Fruit fly (Drosophila melanogaster) whole organism, embryonic: ENCODE measurements around the gene Idi.
A peak's percentile ranks its signal among the peaks of the same experiment; 100 is the strongest.

Source experiments
- Asciz ChIP-seq: fragments of 200-800 bp; sonication (Bioruptor generic); optimal IDR thresholded peaks from 2 replicates; lab custom pipeline; 2017; ENCODE audit warnings: missing biosample characterization, mild to moderate bottlenecking, missing genetic modification characterization, missing genetic modification reagents
- CG1024 ChIP-seq: fragments of 200-800 bp; sonication (Bioruptor generic); IDR thresholded peaks from 2 replicates; pipeline ENCODE4 v1.3.6; 2022; ENCODE audit warnings: missing biosample characterization, missing genetic modification characterization
- CG10431 ChIP-seq: fragments of 200-800 bp; sonication (Bioruptor generic); optimal IDR thresholded peaks from 3 replicates; lab custom pipeline; 2018; ENCODE audit warnings: missing biosample characterization, mild to moderate bottlenecking, missing genetic modification characterization
- CG11247 ChIP-seq: fragments of 200-800 bp; sonication (Bioruptor generic); IDR thresholded peaks from 2 replicates; pipeline ENCODE4 v1.3.6; 2022; ENCODE audit warnings: missing biosample characterization, missing genetic modification characterization
- CG11560 ChIP-seq: fragments of 200-800 bp; sonication (Bioruptor generic); IDR thresholded peaks from 3 replicates; pipeline ENCODE4 v1.3.6; 2022; ENCODE audit warnings: missing biosample characterization, missing genetic modification characterization
- CG12391 ChIP-seq: fragments of 200-800 bp; sonication (Bioruptor generic); optimal IDR thresholded peaks from 3 replicates; lab custom pipeline; 2018; ENCODE audit warnings: missing biosample characterization, mild to moderate bottlenecking, missing genetic modification characterization, moderate library complexity
- CG13894 ChIP-seq: fragments of 200-800 bp; sonication (Bioruptor generic); optimal IDR thresholded peaks from 3 replicates; lab custom pipeline; 2018; ENCODE audit warnings: missing biosample characterization, mild to moderate bottlenecking, missing genetic modification characterization, moderate library complexity
- CG15479 ChIP-seq: fragments of 200-800 bp; sonication (Bioruptor generic); optimal IDR thresholded peaks from 3 replicates; lab custom pipeline; 2019; ENCODE audit warnings: missing biosample characterization, mild to moderate bottlenecking, missing genetic modification characterization, moderate library complexity
- CG15601 ChIP-seq: fragments of 200-800 bp; sonication (Bioruptor generic); optimal IDR thresholded peaks from 3 replicates; lab custom pipeline; 2019; ENCODE audit warnings: missing biosample characterization, mild to moderate bottlenecking, missing genetic modification characterization, moderate library complexity
- CG1603 ChIP-seq: fragments of 200-800 bp; sonication (Bioruptor generic); optimal IDR thresholded peaks from 2 replicates; lab custom pipeline; 2019; ENCODE audit warnings: missing biosample characterization, mild to moderate bottlenecking, missing genetic modification characterization, moderate library complexity
- CG1832 ChIP-seq: fragments of 200-800 bp; sonication (Bioruptor generic); optimal IDR thresholded peaks from 2 replicates; lab custom pipeline; 2017; ENCODE audit warnings: missing biosample characterization, mild to moderate bottlenecking, missing genetic modification characterization, inconsistent platforms
- CG18619 ChIP-seq: fragments of 200-800 bp; sonication (Bioruptor generic); optimal IDR thresholded peaks from 3 replicates; lab custom pipeline; 2017; ENCODE audit warnings: missing biosample characterization, mild to moderate bottlenecking, missing genetic modification characterization
- CG3407 ChIP-seq: fragments of 200-800 bp; sonication (Bioruptor generic); optimal IDR thresholded peaks from 2 replicates; lab custom pipeline; 2018; ENCODE audit warnings: missing biosample characterization, mild to moderate bottlenecking, missing genetic modification characterization
- CG6175 ChIP-seq: fragments of 200-800 bp; sonication (Bioruptor generic); IDR thresholded peaks from 3 replicates; pipeline ENCODE4 v1.3.6; 2022; ENCODE audit warnings: missing biosample characterization, missing genetic modification characterization
- CG6272 ChIP-seq: fragments of 200-800 bp; sonication (Bioruptor generic); IDR thresholded peaks from 2 replicates; pipeline ENCODE4 v1.3.6; 2022; ENCODE audit warnings: missing biosample characterization, missing genetic modification characterization
- CG6791 ChIP-seq: fragments of 200-800 bp; sonication (Bioruptor generic); IDR thresholded peaks from 3 replicates; pipeline ENCODE4 v1.3.6; 2022; ENCODE audit warnings: missing biosample characterization, missing genetic modification characterization; ENCODE audit not compliant: partially characterized antibody
- CG7745 ChIP-seq: fragments of 200-800 bp; sonication (Bioruptor generic); optimal IDR thresholded peaks from 2 replicates; lab custom pipeline; 2018; ENCODE audit warnings: missing biosample characterization, mild to moderate bottlenecking, missing genetic modification characterization, moderate library complexity
- CG7987 ChIP-seq: fragments of 200-800 bp; sonication (Bioruptor generic); optimal IDR thresholded peaks from 2 replicates; lab custom pipeline; 2018; ENCODE audit warnings: missing biosample characterization, mild to moderate bottlenecking, missing genetic modification characterization, moderate library complexity
- CG8765 ChIP-seq: fragments of 200-800 bp; sonication (Bioruptor generic); IDR thresholded peaks from 2 replicates; pipeline ENCODE4 v1.3.6; 2022; ENCODE audit warnings: missing biosample characterization, missing genetic modification characterization
- CG9797 ChIP-seq: fragments of 200-800 bp; sonication (Bioruptor generic); optimal IDR thresholded peaks from 3 replicates; lab custom pipeline; 2018; ENCODE audit warnings: missing biosample characterization, mild to moderate bottlenecking, missing genetic modification characterization
- CG9817 ChIP-seq: fragments of 200-800 bp; sonication (Bioruptor generic); optimal IDR thresholded peaks from 2 replicates; lab custom pipeline; 2018; ENCODE audit warnings: missing biosample characterization, mild to moderate bottlenecking, missing genetic modification characterization, moderate library complexity
- Fer2 ChIP-seq: fragments of 200-800 bp; sonication (Bioruptor generic); optimal IDR thresholded peaks from 2 replicates; lab custom pipeline; 2018; ENCODE audit warnings: missing biosample characterization, mild to moderate bottlenecking, missing genetic modification characterization, moderate library complexity
- Gug ChIP-seq: fragments of 200-800 bp; sonication (Bioruptor generic); IDR thresholded peaks from 4 replicates; pipeline ENCODE4 v1.3.6; 2022; ENCODE audit warnings: missing biosample characterization, missing genetic modification characterization
- HLH4C ChIP-seq: fragments of 200-800 bp; sonication (Bioruptor generic); IDR thresholded peaks from 3 replicates; pipeline ENCODE4 v1.3.6; 2022; ENCODE audit warnings: missing biosample characterization, missing genetic modification characterization; ENCODE audit not compliant: partially characterized antibody
- Med ChIP-seq: fragments of 200-800 bp; sonication (Bioruptor generic); peaks from one replicate; lab custom pipeline; 2016; ENCODE audit warnings: missing biosample characterization, missing genetic modification characterization, mild to moderate bottlenecking, inconsistent platforms, moderate library complexity
- NC2β ChIP-seq: fragments of 200-800 bp; sonication (Bioruptor generic); optimal IDR thresholded peaks from 2 replicates; lab custom pipeline; 2016; ENCODE audit warnings: missing biosample characterization, missing genetic modification characterization
- NFAT ChIP-seq: fragments of 200-800 bp; sonication (Bioruptor generic); IDR thresholded peaks from 2 replicates; pipeline ENCODE4 v1.3.6; 2022; ENCODE audit warnings: missing biosample characterization, missing genetic modification characterization
- Sin3A ChIP-seq: fragments of >200 bp; optimal IDR thresholded peaks from 2 replicates; lab custom pipeline; 2018
- Sox100B ChIP-seq: fragments of 200-800 bp; sonication (Bioruptor generic); optimal IDR thresholded peaks from 3 replicates; lab custom pipeline; 2018; ENCODE audit warnings: missing biosample characterization, mild to moderate bottlenecking, missing genetic modification characterization
- Spps ChIP-seq: fragments of 200-800 bp; sonication (Bioruptor generic); optimal IDR thresholded peaks from 2 replicates; lab custom pipeline; 2018; ENCODE audit warnings: missing biosample characterization, mild to moderate bottlenecking, missing genetic modification characterization
- Ssrp ChIP-seq: fragments of 200-800 bp; sonication (Bioruptor generic); optimal IDR thresholded peaks from 2 replicates; lab custom pipeline; 2018; ENCODE audit warnings: missing biosample characterization, mild to moderate bottlenecking, missing genetic modification characterization, moderate library complexity
- TFAM ChIP-seq: fragments of 200-800 bp; sonication (Bioruptor generic); optimal IDR thresholded peaks from 2 replicates; lab custom pipeline; 2017; ENCODE audit warnings: missing biosample characterization, missing genetic modification characterization, inconsistent platforms
- Taf1 ChIP-seq: fragments of 200-800 bp; sonication (Bioruptor generic); IDR thresholded peaks from 2 replicates; pipeline ENCODE4 v1.3.6; 2022; ENCODE audit warnings: missing biosample characterization, missing genetic modification characterization
- Vsx1 ChIP-seq: fragments of 200-800 bp; sonication (Bioruptor generic); optimal IDR thresholded peaks from 2 replicates; lab custom pipeline; 2017; ENCODE audit warnings: missing biosample characterization, mild to moderate bottlenecking, missing genetic modification characterization, missing genetic modification reagents
- Xrp1 ChIP-seq: fragments of 200-800 bp; sonication (Bioruptor generic); IDR thresholded peaks from 2 replicates; pipeline ENCODE4 v1.3.6; 2022; ENCODE audit warnings: missing biosample characterization, missing genetic modification characterization
- br ChIP-seq: fragments of >200 bp; optimal IDR thresholded peaks from 2 replicates; lab custom pipeline; 2017
- crol ChIP-seq: fragments of 200-800 bp; sonication (Bioruptor generic); IDR thresholded peaks from 2 replicates; pipeline ENCODE4 v1.3.6; 2022; ENCODE audit warnings: missing biosample characterization, missing genetic modification characterization
- dpn ChIP-seq, 2 experiments: fragments of 200-800 bp; sonication (Bioruptor generic); optimal IDR thresholded peaks; 3 replicates each; lab custom pipeline; 2016; ENCODE audit warnings: missing biosample characterization in 2 of 2, missing genetic modification characterization in 2 of 2
- ems ChIP-seq: fragments of 200-800 bp; sonication (Bioruptor generic); optimal IDR thresholded peaks from 3 replicates; lab custom pipeline; 2016; ENCODE audit warnings: missing biosample characterization, missing genetic modification characterization
- eve ChIP-seq, 2 experiments: fragments of >200 bp; optimal IDR thresholded peaks; 2 replicates each; lab custom pipeline; 2017; ENCODE audit warnings: missing biosample characterization in 2 of 2, missing genetic modification characterization in 2 of 2
- ftz-f1 ChIP-seq: fragments of 200-800 bp; sonication (Bioruptor generic); optimal IDR thresholded peaks from 2 replicates; lab custom pipeline; 2016; ENCODE audit warnings: missing biosample characterization, missing genetic modification characterization
- gt ChIP-seq: fragments of 200-800 bp; sonication (Bioruptor generic); IDR thresholded peaks from 2 replicates; pipeline ENCODE4 v1.3.6; 2022; ENCODE audit warnings: missing biosample characterization, missing genetic modification characterization
- hbn ChIP-seq: fragments of 200-800 bp; sonication (Bioruptor generic); IDR thresholded peaks from 2 replicates; pipeline ENCODE4 v1.3.6; 2022; ENCODE audit warnings: missing biosample characterization, missing genetic modification characterization; ENCODE audit not compliant: partially characterized antibody
- nom ChIP-seq: fragments of 200-800 bp; sonication (Bioruptor generic); optimal IDR thresholded peaks from 2 replicates; lab custom pipeline; 2017; ENCODE audit warnings: missing biosample characterization, missing genetic modification characterization, mild to moderate bottlenecking, moderate library complexity, missing genetic modification reagents
- pita ChIP-seq: fragments of 200-800 bp; sonication (Bioruptor generic); optimal IDR thresholded peaks from 2 replicates; lab custom pipeline; 2017; ENCODE audit warnings: missing biosample characterization, mild to moderate bottlenecking, missing genetic modification characterization
- sc ChIP-seq, 3 experiments: fragments of >200 bp in 2 of 3; fragments of 200-800 bp in 1 of 3; sonication (Bioruptor generic) in 1 of 3; optimal IDR thresholded peaks; 2 replicates in 2 of 3; 3 replicates in 1 of 3; lab custom pipeline; 2017; ENCODE audit warnings: mild to moderate bottlenecking in 1 of 3, missing biosample characterization in 1 of 3, missing genetic modification characterization in 1 of 3, missing genetic modification reagents in 1 of 3
- sqz ChIP-seq: fragments of 200-800 bp; sonication (Bioruptor generic); optimal IDR thresholded peaks from 3 replicates; lab custom pipeline; 2018; ENCODE audit warnings: missing biosample characterization, mild to moderate bottlenecking, missing genetic modification characterization
- tap ChIP-seq: fragments of 200-800 bp; optimal IDR thresholded peaks from 3 replicates; lab custom pipeline; 2019; ENCODE audit warnings: missing biosample characterization, mild to moderate bottlenecking, missing genetic modification characterization, moderate library complexity
- unpg ChIP-seq: fragments of 200-800 bp; sonication (Bioruptor generic); optimal IDR thresholded peaks from 3 replicates; lab custom pipeline; 2018; ENCODE audit warnings: missing biosample characterization, mild to moderate bottlenecking, missing genetic modification characterization, moderate library complexity
- vvl ChIP-seq: fragments of 200-800 bp; sonication (Bioruptor generic); IDR thresholded peaks from 2 replicates; pipeline ENCODE4 v1.3.6; 2022; ENCODE audit warnings: missing biosample characterization, missing genetic modification characterization
- zfh2 ChIP-seq: fragments of 200-800 bp; sonication (Bioruptor generic); optimal IDR thresholded peaks from 2 replicates; lab custom pipeline; 2016; ENCODE audit warnings: missing biosample characterization, missing genetic modification characterization

The Idi gene

DNA sequence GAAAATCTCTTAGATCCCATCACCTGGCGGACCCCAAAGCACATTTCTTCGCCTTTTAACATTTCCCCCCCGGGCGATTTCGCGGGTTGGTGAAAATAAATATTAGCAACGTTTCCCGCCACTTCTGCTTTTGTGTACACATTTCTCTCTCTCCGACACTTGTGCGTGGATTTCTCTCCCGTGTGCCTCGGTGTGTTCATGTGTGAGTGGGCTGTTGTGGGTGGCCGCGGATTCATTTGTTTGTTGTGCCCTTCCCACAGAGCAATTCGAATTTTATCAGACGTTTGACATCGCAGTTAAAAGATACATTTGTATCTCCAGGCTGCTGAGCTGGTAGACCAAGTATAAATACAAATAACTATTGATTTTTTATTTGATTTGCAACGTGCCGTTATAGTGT is 45.7 kb upstream of the Idi start (continued):
- TF ChIP-seq Ssrp (tag; lab: Kevin White, UChicago): no peak
- TF ChIP-seq CG6272 (GFP tag; lab: Robert Waterston, UW): no peak
- peak; percentile 83 for TF ChIP-seq Med (GFP tag; lab: Kevin White, UChicago)
- no peak for TF ChIP-seq CG3407 (GFP tag; lab: Kevin White, UChicago)
- no peak for TF ChIP-seq Spps (tag; lab: Kevin White, UChicago)
- TF ChIP-seq CG1832 (GFP tag; lab: Kevin White, UChicago): no peak
- TF ChIP-seq CG13894: no peak
- no peak for TF ChIP-seq Vsx1
- TF ChIP-seq CG8765 (GFP tag; lab: Robert Waterston, UW): no peak
- TF ChIP-seq CG7745 (tag; lab: Kevin White, UChicago): no peak
- peak in 1 of 2 experiments; percentile 24 for TF ChIP-seq dpn (GFP tag; optimal IDR thresholded peaks at IDR 0.05; lab: Kevin White, UChicago)
- TF ChIP-seq pita (GFP tag; lab: Kevin White, UChicago): no peak
- no peak for TF ChIP-seq sc (optimal IDR thresholded peaks at IDR 0.05; lab: Kevin White, UChicago)
- TF ChIP-seq sc (GFP tag; optimal IDR thresholded peaks at IDR 0.05; lab: Kevin White, UChicago): no peak
- TF ChIP-seq hbn: no peak
- no peak for TF ChIP-seq unpg (GFP tag; lab: Kevin White, UChicago)
- TF ChIP-seq Xrp1 (GFP tag; lab: Robert Waterston, UW): peak; percentile 47; the same call in 1 of the 2 replicates
- TF ChIP-seq ftz-f1 (GFP tag; lab: Kevin White, UChicago): no peak
- TF ChIP-seq CG10431 (GFP tag; lab: Kevin White, UChicago): no peak
- TF ChIP-seq gt (GFP tag; lab: Robert Waterston, UW): no peak
- TF ChIP-seq CG15601: no peak
- no peak for TF ChIP-seq nom (GFP tag; lab: Kevin White, UChicago)
- TF ChIP-seq br (lab: Kevin White, UChicago): no peak
- TF ChIP-seq CG11560: no peak
- no peak for TF ChIP-seq zfh2 (GFP tag; lab: Kevin White, UChicago)
- no peak for TF ChIP-seq ems (GFP tag; lab: Kevin White, UChicago)
- TF ChIP-seq Sin3A (lab: Kevin White, UChicago): no peak
- no peak; the same call in 1 of the 2 replicates for TF ChIP-seq NFAT (GFP tag; lab: Robert Waterston, UW)
- peak; percentile 25 for TF ChIP-seq CG12391
- TF ChIP-seq CG11247: no peak
- TF ChIP-seq CG1024 (GFP tag; lab: Robert Waterston, UW): no peak
- no peak for TF ChIP-seq CG15479
- no peak for TF ChIP-seq CG6175 (GFP tag; lab: Robert Waterston, UW)
- TF ChIP-seq NC2β (GFP tag; lab: Kevin White, UChicago): no peak
- no peak for TF ChIP-seq Fer2
- TF ChIP-seq Taf1: no peak
- 0 out of 4 replicates have a peak, but pooled peaks have one; percentile 14 for TF ChIP-seq Gug (GFP tag; lab: Robert Waterston, UW)
- TF ChIP-seq sqz (GFP tag; lab: Kevin White, UChicago): no peak
- TF ChIP-seq eve (GFP tag; optimal IDR thresholded peaks at IDR 0.05; lab: Kevin White, UChicago): no peak
- peak; percentile 50; the same call in 1 of the 2 replicates for TF ChIP-seq vvl (GFP tag; lab: Robert Waterston, UW)
- no peak for TF ChIP-seq CG6791 (GFP tag; lab: Robert Waterston, UW)
- no peak for TF ChIP-seq tap (tag; lab: Kevin White, UChicago)
- no peak for TF ChIP-seq CG18619 (GFP tag; lab: Kevin White, UChicago)
- TF ChIP-seq Sox100B (GFP tag; lab: Kevin White, UChicago): no peak
- TF ChIP-seq HLH4C (GFP tag; lab: Robert Waterston, UW): no peak
- no peak for TF ChIP-seq CG7987 (GFP tag; lab: Kevin White, UChicago)
- no peak for TF ChIP-seq TFAM (GFP tag; lab: Kevin White, UChicago)
- TF ChIP-seq Asciz (GFP tag; lab: Kevin White, UChicago): no peak
- TF ChIP-seq CG9817 (tag; lab: Kevin White, UChicago): no peak
- TF ChIP-seq CG1603 (tag; lab: Kevin White, UChicago): no peak
- TF ChIP-seq CG9797 (GFP tag; lab: Kevin White, UChicago): no peak
- 0 out of 2 replicates have a peak, but pooled peaks have one; percentile 41 for TF ChIP-seq crol (GFP tag; lab: Robert Waterston, UW)
